Worm (Caenorhabditis elegans) whole organism, L1 larva: ENCODE results near the gene K07H8.5.

Experiments used
- C04F5.9 ChIP-seq: sonication (generic microtip); optimal IDR thresholded peaks from 2 replicates; lab custom pipeline; 2016; ENCODE audit warnings: missing genetic modification characterization, missing compliant biosample characterization
- C16A3.4 ChIP-seq: fragments of 150-350 bp; optimal IDR thresholded peaks from 2 replicates; lab custom pipeline; 2014; ENCODE audit warnings: missing biosample characterization, missing genetic modification characterization
- C34B4.2 ChIP-seq: sonication (generic microtip); optimal IDR thresholded peaks from 2 replicates; lab custom pipeline; 2017; ENCODE audit warnings: mild to moderate bottlenecking, missing genetic modification characterization, missing compliant biosample characterization
- F16B12.6 ChIP-seq: fragments of 150-350 bp; optimal IDR thresholded peaks from 2 replicates; lab custom pipeline; 2014; ENCODE audit warnings: missing biosample characterization, missing genetic modification characterization
- aha-1 ChIP-seq: fragments of 150-350 bp; optimal IDR thresholded peaks from 2 replicates; lab custom pipeline; 2014; ENCODE audit warnings: missing biosample characterization, missing genetic modification characterization
- aly-2 ChIP-seq: fragments of 150-350 bp; optimal IDR thresholded peaks from 2 replicates; lab custom pipeline; 2014; ENCODE audit warnings: missing biosample characterization, missing genetic modification characterization
- blmp-1 ChIP-seq: fragments of 150-350 bp; optimal IDR thresholded peaks from 2 replicates; lab custom pipeline; 2014; ENCODE audit warnings: missing biosample characterization, missing genetic modification characterization
- ceh-82 ChIP-seq, 3 experiments: fragments of 150-350 bp in 1 of 3; sonication (generic microtip) in 2 of 3; optimal IDR thresholded peaks; 2 replicates each; lab custom pipeline; 2014 to 2017; ENCODE audit warnings: missing biosample characterization in 3 of 3, missing genetic modification characterization in 3 of 3
- ceh-88 ChIP-seq: fragments of 200-800 bp; sonication (Bioruptor generic); IDR thresholded peaks from 2 replicates; pipeline ENCODE4 v1.3.6; 2022; ENCODE audit warnings: missing genetic modification characterization, missing compliant biosample characterization
- dpl-1 ChIP-seq, 3 experiments: fragments of 150-350 bp in 2 of 3; sonication (generic microtip) in 1 of 3; optimal IDR thresholded peaks; 2 replicates each; lab custom pipeline; 2014 to 2017; ENCODE audit warnings: missing biosample characterization in 3 of 3, missing genetic modification characterization in 3 of 3, missing genetic modification reagents in 3 of 3
- efl-3 ChIP-seq: fragments of 200-800 bp; sonication (Bioruptor generic); optimal IDR thresholded peaks from 2 replicates; lab custom pipeline; 2018; ENCODE audit warnings: mild to moderate bottlenecking, missing genetic modification characterization, missing compliant biosample characterization
- egl-27 ChIP-seq, 2 experiments: fragments of 150-350 bp in 1 of 2; sonication (generic microtip); optimal IDR thresholded peaks; 3 replicates each; lab custom pipeline; 2017 to 2018; ENCODE audit warnings: missing biosample characterization in 2 of 2, missing genetic modification characterization in 2 of 2, missing genetic modification reagents in 2 of 2
- elt-2 ChIP-seq: sonication (generic microtip); optimal IDR thresholded peaks from 2 replicates; lab custom pipeline; 2016; ENCODE audit warnings: missing genetic modification characterization, mild to moderate bottlenecking, inconsistent platforms, missing compliant biosample characterization, missing genetic modification reagents
- ets-5 ChIP-seq: fragments of 200-800 bp; sonication (Bioruptor generic); IDR thresholded peaks from 2 replicates; pipeline ENCODE4 v1.3.6; 2022; ENCODE audit warnings: missing genetic modification characterization, missing compliant biosample characterization
- hlh-4 ChIP-seq: sonication (generic microtip); optimal IDR thresholded peaks from 2 replicates; lab custom pipeline; 2016; ENCODE audit warnings: mild to moderate bottlenecking, missing genetic modification characterization, missing compliant biosample characterization
- hpl-2 ChIP-seq: fragments of 150-350 bp; optimal IDR thresholded peaks from 2 replicates; lab custom pipeline; 2014; ENCODE audit warnings: missing biosample characterization, missing genetic modification reagents, missing genetic modification characterization
- jun-1 ChIP-seq: fragments of 150-350 bp; optimal IDR thresholded peaks from 2 replicates; lab custom pipeline; 2014; ENCODE audit warnings: missing biosample characterization, missing genetic modification reagents, missing genetic modification characterization
- lin-13 ChIP-seq: fragments of 150-350 bp; optimal IDR thresholded peaks from 2 replicates; lab custom pipeline; 2014; ENCODE audit warnings: missing biosample characterization, missing genetic modification reagents, missing genetic modification characterization
- lin-14 ChIP-seq: fragments of 200-800 bp; sonication (Bioruptor generic); optimal IDR thresholded peaks from 2 replicates; lab custom pipeline; 2018; ENCODE audit warnings: mild to moderate bottlenecking, missing genetic modification characterization, moderate library complexity, missing compliant biosample characterization
- lin-15B ChIP-seq: fragments of 150-350 bp; sonication (generic microtip); optimal IDR thresholded peaks from 3 replicates; lab custom pipeline; 2014; ENCODE audit warnings: missing biosample characterization, missing genetic modification characterization
- lir-3 ChIP-seq: sonication (generic microtip); optimal IDR thresholded peaks from 2 replicates; lab custom pipeline; 2016; ENCODE audit warnings: mild to moderate bottlenecking, missing genetic modification characterization, moderate library complexity, missing compliant biosample characterization; ENCODE audit not compliant: poor library complexity
- lsy-2 ChIP-seq, 2 experiments: fragments of 150-350 bp; optimal IDR thresholded peaks; 2 replicates each; lab custom pipeline; 2014; ENCODE audit warnings: missing biosample characterization in 2 of 2, missing genetic modification characterization in 2 of 2
- mab-9 ChIP-seq: fragments of 200-800 bp; sonication (Bioruptor generic); IDR thresholded peaks from 2 replicates; pipeline ENCODE4 v1.3.6; 2022; ENCODE audit warnings: missing genetic modification reagents, missing genetic modification characterization, missing compliant biosample characterization
- mef-2 ChIP-seq: fragments of 150-350 bp; optimal IDR thresholded peaks from 2 replicates; lab custom pipeline; 2014; ENCODE audit warnings: missing biosample characterization, missing genetic modification characterization
- nhr-20 ChIP-seq: sonication (generic microtip); optimal IDR thresholded peaks from 2 replicates; lab custom pipeline; 2016; ENCODE audit warnings: mild to moderate bottlenecking, missing genetic modification characterization, missing compliant biosample characterization
- nhr-28 ChIP-seq: fragments of 150-350 bp; optimal IDR thresholded peaks from 2 replicates; lab custom pipeline; 2014; ENCODE audit warnings: missing biosample characterization, missing genetic modification characterization
- nhr-71 ChIP-seq: sonication (generic microtip); optimal IDR thresholded peaks from 2 replicates; lab custom pipeline; 2016; ENCODE audit warnings: mild to moderate bottlenecking, missing genetic modification characterization, moderate library complexity, missing compliant biosample characterization
- nhr-76 ChIP-seq: sonication (generic microtip); optimal IDR thresholded peaks from 2 replicates; lab custom pipeline; 2017; ENCODE audit warnings: missing biosample characterization, missing genetic modification characterization
- nhr-77 ChIP-seq: fragments of 150-350 bp; optimal IDR thresholded peaks from 2 replicates; lab custom pipeline; 2014; ENCODE audit warnings: missing biosample characterization, missing genetic modification characterization
- nhr-84 ChIP-seq: sonication (generic microtip); optimal IDR thresholded peaks from 2 replicates; lab custom pipeline; 2017; ENCODE audit warnings: missing biosample characterization, missing genetic modification characterization
- pqm-1 ChIP-seq: sonication (generic microtip); optimal IDR thresholded peaks from 3 replicates; lab custom pipeline; 2017; ENCODE audit warnings: missing biosample characterization, missing genetic modification characterization
- skn-1 ChIP-seq: fragments of 150-350 bp; optimal IDR thresholded peaks from 2 replicates; lab custom pipeline; 2014; ENCODE audit warnings: missing biosample characterization, missing genetic modification characterization
- sox-4 ChIP-seq: sonication (generic microtip); optimal IDR thresholded peaks from 2 replicates; lab custom pipeline; 2016; ENCODE audit warnings: missing genetic modification characterization, missing compliant biosample characterization
- sptf-1 ChIP-seq: fragments of 150-350 bp; optimal IDR thresholded peaks from 2 replicates; lab custom pipeline; 2014; ENCODE audit warnings: missing biosample characterization, missing genetic modification characterization
- sup-37 ChIP-seq: fragments of 200-800 bp; sonication (Bioruptor generic); optimal IDR thresholded peaks from 2 replicates; lab custom pipeline; 2018; ENCODE audit warnings: mild to moderate bottlenecking, missing genetic modification characterization, missing compliant biosample characterization
- unc-98 ChIP-seq: fragments of 200-800 bp; sonication (Bioruptor generic); IDR thresholded peaks from 2 replicates; pipeline ENCODE4 v1.3.6; 2022; ENCODE audit warnings: missing genetic modification characterization, missing compliant biosample characterization

The K07H8.5 gene

ce11 chrIV:8254193-8254592 lies 13.9 kb upstream of the K07H8.5 start:
- no peak for TF ChIP-seq skn-1 (tag; lab: Kevin White, UChicago)
- TF ChIP-seq aha-1 (tag; lab: Kevin White, UChicago) = no peak
- TF ChIP-seq hlh-4 (tag; lab: Kevin White, UChicago) = no peak
- no peak for TF ChIP-seq C34B4.2 (tag; lab: Kevin White, UChicago)
- no peak for TF ChIP-seq F16B12.6 (tag; lab: Kevin White, UChicago)
- no peak for TF ChIP-seq nhr-28 (tag; lab: Kevin White, UChicago)
- no peak for TF ChIP-seq nhr-76 (tag; lab: Kevin White, UChicago)
- TF ChIP-seq nhr-71 (tag; lab: Kevin White, UChicago) = no peak
- TF ChIP-seq nhr-20 (tag; lab: Kevin White, UChicago) = no peak
- no peak for TF ChIP-seq ets-5 (GFP tag; lab: Robert Waterston, UW)

DNA sequence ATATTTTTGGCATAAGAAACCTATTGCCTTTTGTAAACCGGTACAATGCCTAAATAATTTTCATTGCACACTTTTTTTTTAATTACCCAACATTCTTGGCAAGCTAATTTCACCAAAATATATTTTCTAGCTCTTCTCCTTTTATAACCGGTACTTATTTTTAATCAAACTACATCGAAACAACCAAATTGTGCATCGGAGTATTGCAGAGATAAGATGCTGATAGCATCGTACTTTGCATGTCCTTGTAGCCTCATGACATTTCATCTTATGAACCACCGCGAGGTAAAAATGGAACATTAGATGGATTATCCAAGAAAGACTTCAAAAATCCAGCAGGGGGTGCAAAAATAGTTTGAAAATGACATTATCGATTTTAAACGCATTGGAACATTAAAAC lies 12.9 kb upstream of the K07H8.5 start:
- TF ChIP-seq C34B4.2 (tag; lab: Kevin White, UChicago) (no peak), elt-2 (tag; lab: Kevin White, UChicago) (peak; percentile 33)

ce11 chrIV:8259904-8260303 lies 8.2 kb upstream of the K07H8.5 start, which contains the start of gene K07H8.7:
TSS of gene K07H8.7 (minus strand) at chrIV:8260004.
- TF ChIP-seq sox-4 (no peak), hpl-2 (no peak), unc-98 (no peak), mab-9 (GFP tag; lab: Robert Waterston, UW) (no peak), elt-2 (tag; lab: Kevin White, UChicago) (no peak), sup-37 (GFP tag; lab: Kevin White, UChicago) (no peak), efl-3 (GFP tag; lab: Kevin White, UChicago) (no peak), sptf-1 (no peak), aly-2 (tag; lab: Kevin White, UChicago) (no peak), lin-14 (GFP tag; lab: Kevin White, UChicago) (no peak), C16A3.4 (tag; lab: Kevin White, UChicago) (no peak), nhr-84 (tag; lab: Kevin White, UChicago) (no peak), pqm-1 (tag; lab: Kevin White, UChicago) (no peak)
- TF ChIP-seq, all 84 proteins: peak for 0

- no peak for TF ChIP-seq C04F5.9 (tag; lab: Kevin White, UChicago)
- no peak for TF ChIP-seq ceh-82 (tag; optimal IDR thresholded peaks at IDR 0.05; lab: Kevin White, UChicago)
- no peak for TF ChIP-seq lir-3
- no peak for TF ChIP-seq lin-13
- no peak for TF ChIP-seq nhr-28 (tag; lab: Kevin White, UChicago)
- TF ChIP-seq nhr-76 (tag; lab: Kevin White, UChicago) = no peak
- no peak for TF ChIP-seq dpl-1 (GFP tag; optimal IDR thresholded peaks at IDR 0.05; lab: Kevin White, UChicago)
- no peak for TF ChIP-seq efl-3 (GFP tag; lab: Kevin White, UChicago)
- no peak for TF ChIP-seq mef-2
- TF ChIP-seq nhr-77 (tag; lab: Kevin White, UChicago) = no peak
- no peak for TF ChIP-seq ceh-88
- no peak for TF ChIP-seq pqm-1 (tag; lab: Kevin White, UChicago)
- no peak for TF ChIP-seq blmp-1 (tag; lab: Kevin White, UChicago)
- TF ChIP-seq F16B12.6 (tag; lab: Kevin White, UChicago) = no peak
- TF ChIP-seq lin-15B = no peak
- no peak for TF ChIP-seq egl-27 (tag; optimal IDR thresholded peaks at IDR 0.05; lab: Kevin White, UChicago)
- no peak for TF ChIP-seq lsy-2 (tag; optimal IDR thresholded peaks at IDR 0.05; lab: Kevin White, UChicago)
- TF ChIP-seq nhr-84 (tag; lab: Kevin White, UChicago) = no peak
- no peak for TF ChIP-seq jun-1 (tag; lab: Kevin White, UChicago)
Measured at ce11 chrIV:8260848-8261638, 7.1 kb upstream of the K07H8.5 start, which contains the start of gene vit-6. TSS of gene vit-6 (plus strand) at chrIV:8261157.
